Worm (Caenorhabditis elegans) whole organism, L1 larva: Measurements from ENCODE around the gene srm-1.

Experiments used
- C04F5.9 ChIP-seq: sonication (generic microtip); optimal IDR thresholded peaks from 2 replicates; lab custom pipeline; 2016; ENCODE audit warnings: missing genetic modification characterization, missing compliant biosample characterization
- C16A3.4 ChIP-seq: fragments of 150-350 bp; optimal IDR thresholded peaks from 2 replicates; lab custom pipeline; 2014; ENCODE audit warnings: missing biosample characterization, missing genetic modification characterization
- aha-1 ChIP-seq: fragments of 150-350 bp; optimal IDR thresholded peaks from 2 replicates; lab custom pipeline; 2014; ENCODE audit warnings: missing biosample characterization, missing genetic modification characterization
- alr-1 ChIP-seq: fragments of 200-800 bp; sonication (Bioruptor generic); optimal IDR thresholded peaks from 2 replicates; lab custom pipeline; 2018; ENCODE audit warnings: borderline replicate concordance, mild to moderate bottlenecking, missing genetic modification characterization, missing compliant biosample characterization
- aly-2 ChIP-seq: fragments of 150-350 bp; optimal IDR thresholded peaks from 2 replicates; lab custom pipeline; 2014; ENCODE audit warnings: missing biosample characterization, missing genetic modification characterization
- ama-1 ChIP-seq: fragments of 150-350 bp; optimal IDR thresholded peaks from 2 replicates; lab custom pipeline; 2014
- ceh-63 ChIP-seq: fragments of 200-800 bp; sonication (Bioruptor generic); optimal IDR thresholded peaks from 2 replicates; lab custom pipeline; 2018; ENCODE audit warnings: mild to moderate bottlenecking, missing genetic modification characterization, missing compliant biosample characterization
- ceh-82 ChIP-seq, 3 experiments: fragments of 150-350 bp in 1 of 3; sonication (generic microtip) in 2 of 3; optimal IDR thresholded peaks; 2 replicates each; lab custom pipeline; 2014 to 2017; ENCODE audit warnings: missing biosample characterization in 3 of 3, missing genetic modification characterization in 3 of 3
- ceh-90 ChIP-seq: sonication (generic microtip); optimal IDR thresholded peaks from 2 replicates; lab custom pipeline; 2016; ENCODE audit warnings: missing genetic modification characterization, missing compliant biosample characterization
- dpl-1 ChIP-seq, 3 experiments: fragments of 150-350 bp in 2 of 3; sonication (generic microtip) in 1 of 3; optimal IDR thresholded peaks; 2 replicates each; lab custom pipeline; 2014 to 2017; ENCODE audit warnings: missing biosample characterization in 3 of 3, missing genetic modification characterization in 3 of 3, missing genetic modification reagents in 3 of 3
- efl-3 ChIP-seq: fragments of 200-800 bp; sonication (Bioruptor generic); optimal IDR thresholded peaks from 2 replicates; lab custom pipeline; 2018; ENCODE audit warnings: mild to moderate bottlenecking, missing genetic modification characterization, missing compliant biosample characterization
- egl-13 ChIP-seq: sonication (generic microtip); optimal IDR thresholded peaks from 2 replicates; lab custom pipeline; 2016; ENCODE audit warnings: missing genotype, missing genetic modification reagents, missing genetic modification characterization, missing compliant biosample characterization
- elt-2 ChIP-seq: sonication (generic microtip); optimal IDR thresholded peaks from 2 replicates; lab custom pipeline; 2016; ENCODE audit warnings: missing genetic modification characterization, mild to moderate bottlenecking, inconsistent platforms, missing compliant biosample characterization, missing genetic modification reagents
- elt-3 ChIP-seq, 6 experiments: fragments of 150-350 bp in 1 of 6; sonication (generic microtip); optimal IDR thresholded peaks; 2 replicates each; lab custom pipeline; 2017 to 2018; ENCODE audit warnings: missing biosample characterization in 6 of 6, missing genetic modification characterization in 6 of 6, inconsistent platforms in 1 of 6
- ets-5 ChIP-seq: fragments of 200-800 bp; sonication (Bioruptor generic); IDR thresholded peaks from 2 replicates; pipeline ENCODE4 v1.3.6; 2022; ENCODE audit warnings: missing genetic modification characterization, missing compliant biosample characterization
- fkh-10 ChIP-seq: sonication (generic microtip); optimal IDR thresholded peaks from 2 replicates; lab custom pipeline; 2017; ENCODE audit warnings: missing biosample characterization, missing genetic modification reagents, missing genetic modification characterization
- hlh-4 ChIP-seq: sonication (generic microtip); optimal IDR thresholded peaks from 2 replicates; lab custom pipeline; 2016; ENCODE audit warnings: mild to moderate bottlenecking, missing genetic modification characterization, missing compliant biosample characterization
- isw-1 ChIP-seq: fragments of 200-800 bp; sonication (Bioruptor generic); IDR thresholded peaks from 2 replicates; pipeline ENCODE4 v1.3.6; 2022; ENCODE audit warnings: missing genetic modification characterization, missing compliant biosample characterization
- lin-15B ChIP-seq: fragments of 150-350 bp; sonication (generic microtip); optimal IDR thresholded peaks from 3 replicates; lab custom pipeline; 2014; ENCODE audit warnings: missing biosample characterization, missing genetic modification characterization
- lin-35 ChIP-seq, 2 experiments: fragments of 150-350 bp; optimal IDR thresholded peaks; 2 replicates each; lab custom pipeline; 2014; ENCODE audit warnings: missing biosample characterization in 2 of 2, missing genetic modification characterization in 2 of 2, missing genetic modification reagents in 2 of 2
- lin-39 ChIP-seq: fragments of 150-350 bp; optimal IDR thresholded peaks from 2 replicates; lab custom pipeline; 2014; ENCODE audit warnings: missing biosample characterization, missing genetic modification reagents, missing genetic modification characterization
- mab-9 ChIP-seq: fragments of 200-800 bp; sonication (Bioruptor generic); IDR thresholded peaks from 2 replicates; pipeline ENCODE4 v1.3.6; 2022; ENCODE audit warnings: missing genetic modification reagents, missing genetic modification characterization, missing compliant biosample characterization
- mdl-1 ChIP-seq, 2 experiments: fragments of 150-350 bp; optimal IDR thresholded peaks; 2 replicates each; lab custom pipeline; 2014 to 2017; ENCODE audit warnings: missing biosample characterization in 2 of 2, missing genetic modification characterization in 2 of 2, inconsistent platforms in 1 of 2
- mef-2 ChIP-seq: fragments of 150-350 bp; optimal IDR thresholded peaks from 2 replicates; lab custom pipeline; 2014; ENCODE audit warnings: missing biosample characterization, missing genetic modification characterization
- mep-1 ChIP-seq: fragments of 150-350 bp; optimal IDR thresholded peaks from 2 replicates; lab custom pipeline; 2014; ENCODE audit warnings: missing biosample characterization, missing genetic modification characterization
- nhr-19 ChIP-seq: fragments of 200-800 bp; sonication (Bioruptor generic); conservative IDR thresholded peaks from 2 replicates; pipeline ENCODE4 v1.3.6; 2022; ENCODE audit warnings: missing genetic modification characterization, missing compliant biosample characterization
- nhr-237 ChIP-seq: fragments of 150-350 bp; optimal IDR thresholded peaks from 2 replicates; lab custom pipeline; 2014; ENCODE audit warnings: missing biosample characterization, missing genetic modification characterization
- nhr-71 ChIP-seq: sonication (generic microtip); optimal IDR thresholded peaks from 2 replicates; lab custom pipeline; 2016; ENCODE audit warnings: mild to moderate bottlenecking, missing genetic modification characterization, moderate library complexity, missing compliant biosample characterization
- nhr-76 ChIP-seq: sonication (generic microtip); optimal IDR thresholded peaks from 2 replicates; lab custom pipeline; 2017; ENCODE audit warnings: missing biosample characterization, missing genetic modification characterization
- nhr-77 ChIP-seq: fragments of 150-350 bp; optimal IDR thresholded peaks from 2 replicates; lab custom pipeline; 2014; ENCODE audit warnings: missing biosample characterization, missing genetic modification characterization
- nhr-84 ChIP-seq: sonication (generic microtip); optimal IDR thresholded peaks from 2 replicates; lab custom pipeline; 2017; ENCODE audit warnings: missing biosample characterization, missing genetic modification characterization
- nhr-85 ChIP-seq: sonication (generic microtip); peaks from one replicate; lab custom pipeline; 2016; ENCODE audit warnings: missing genetic modification characterization, inconsistent platforms, missing compliant biosample characterization
- nhr-90 ChIP-seq: sonication (generic microtip); optimal IDR thresholded peaks from 2 replicates; lab custom pipeline; 2016; ENCODE audit warnings: mild to moderate bottlenecking, missing genetic modification characterization, missing compliant biosample characterization; ENCODE audit not compliant: poor library complexity
- pag-3 ChIP-seq: sonication (generic microtip); optimal IDR thresholded peaks from 2 replicates; lab custom pipeline; 2017; ENCODE audit warnings: missing genetic modification characterization, mild to moderate bottlenecking, missing compliant biosample characterization, antibody characterized with exemption, borderline replicate concordance; ENCODE audit not compliant: insufficient read depth
- rnt-1 ChIP-seq: sonication (generic microtip); optimal IDR thresholded peaks from 2 replicates; lab custom pipeline; 2016; ENCODE audit warnings: mild to moderate bottlenecking, missing genetic modification characterization, moderate library complexity, missing compliant biosample characterization
- snpc-4 ChIP-seq: fragments of 150-350 bp; optimal IDR thresholded peaks from 2 replicates; lab custom pipeline; 2014; ENCODE audit warnings: missing biosample characterization, missing genetic modification characterization
- sptf-1 ChIP-seq: fragments of 150-350 bp; optimal IDR thresholded peaks from 2 replicates; lab custom pipeline; 2014; ENCODE audit warnings: missing biosample characterization, missing genetic modification characterization
- tbx-2 ChIP-seq: sonication (generic microtip); optimal IDR thresholded peaks from 2 replicates; lab custom pipeline; 2016; ENCODE audit warnings: missing genetic modification characterization, missing compliant biosample characterization
- tlp-1 ChIP-seq: fragments of 150-350 bp; optimal IDR thresholded peaks from 2 replicates; lab custom pipeline; 2014; ENCODE audit warnings: missing biosample characterization, missing genetic modification characterization
- unc-30 ChIP-seq: sonication (generic microtip); optimal IDR thresholded peaks from 2 replicates; lab custom pipeline; 2017; ENCODE audit warnings: missing biosample characterization, missing genetic modification characterization
- ztf-11 ChIP-seq, 2 experiments: sonication (generic microtip); optimal IDR thresholded peaks; 2 replicates each; lab custom pipeline; 2016 to 2017; ENCODE audit warnings: missing genetic modification characterization in 2 of 2, missing biosample characterization in 1 of 2, missing compliant biosample characterization in 1 of 2

Gene srm-1

ce11 chrIV:5037489-5037888 lies 25.1 kb downstream of the srm-1 start, which contains the start of gene C09B9.1:
TSS of gene C09B9.1 (plus strand) at chrIV:5037789.
- TF ChIP-seq aha-1 (tag; lab: Kevin White, UChicago) (no peak), aly-2 (tag; lab: Kevin White, UChicago) (no peak), efl-3 (GFP tag; lab: Kevin White, UChicago) (no peak), pag-3 (no peak), rnt-1 (tag; lab: Kevin White, UChicago) (no peak), ama-1 (lab: Kevin White, UChicago) (no peak), nhr-19 (no peak), nhr-71 (tag; lab: Kevin White, UChicago) (no peak), C16A3.4 (tag; lab: Kevin White, UChicago) (no peak), elt-2 (tag; lab: Kevin White, UChicago) (no peak), snpc-4 (no peak), dpl-1 (GFP tag; optimal IDR thresholded peaks at IDR 0.05; lab: Kevin White, UChicago) (no peak)

ce11 chrIV:5038744-5039143 lies 26.4 kb downstream of the srm-1 start:
- TF ChIP-seq mep-1 (tag; lab: Kevin White, UChicago): no peak
- TF ChIP-seq ets-5 (GFP tag; lab: Robert Waterston, UW): no peak
- TF ChIP-seq nhr-85 (tag; lab: Kevin White, UChicago): peak; percentile 49
- no peak for TF ChIP-seq nhr-84
- no peak for TF ChIP-seq isw-1 (GFP tag; lab: Robert Waterston, UW)
- no peak for TF ChIP-seq nhr-90 (tag; lab: Kevin White, UChicago)
- no peak for TF ChIP-seq fkh-10 (GFP tag; lab: Kevin White, UChicago)
- no peak for TF ChIP-seq snpc-4
- no peak for TF ChIP-seq elt-3 (tag; optimal IDR thresholded peaks at IDR 0.05; lab: Kevin White, UChicago)

- TF ChIP-seq mab-9 (GFP tag; lab: Robert Waterston, UW) (no peak), ceh-63 (GFP tag; lab: Kevin White, UChicago) (no peak), hlh-4 (no peak), lin-35 (GFP tag; optimal IDR thresholded peaks at IDR 0.05; lab: Kevin White, UChicago) (no peak), lin-39 (no peak), tlp-1 (tag; lab: Kevin White, UChicago) (no peak), alr-1 (tag; lab: Kevin White, UChicago) (no peak), sptf-1 (tag; lab: Kevin White, UChicago) (no peak), C04F5.9 (tag; lab: Kevin White, UChicago) (no peak)
These were observed 33.0 kb downstream of the srm-1 start, which contains the start of gene hot-9 for ce11 chrIV:5045389-5045788. TSS of gene hot-9 (minus strand) at chrIV:5045489.

- TF ChIP-seq unc-30 (tag; lab: Kevin White, UChicago): peak; percentile 62
- no peak for TF ChIP-seq egl-13 (tag; lab: Kevin White, UChicago)
- TF ChIP-seq ets-5 (GFP tag; lab: Robert Waterston, UW): no peak
- TF ChIP-seq nhr-237 (tag; lab: Kevin White, UChicago): no peak
- TF ChIP-seq nhr-77 (tag; lab: Kevin White, UChicago): no peak
- no peak for TF ChIP-seq mef-2 (tag; lab: Kevin White, UChicago)
- no peak for TF ChIP-seq sptf-1 (tag; lab: Kevin White, UChicago)
- TF ChIP-seq mab-9 (GFP tag; lab: Robert Waterston, UW): peak; percentile 48; the same call in 1 of the 2 replicates
These were observed 42.0 kb downstream of the srm-1 start for ce11 chrIV:5054297-5054696.

- TF ChIP-seq ceh-82 (tag; optimal IDR thresholded peaks at IDR 0.05; lab: Kevin White, UChicago): no peak
- no peak for TF ChIP-seq lin-15B (tag; lab: Kevin White, UChicago)
- TF ChIP-seq mdl-1 (tag; optimal IDR thresholded peaks at IDR 0.05; lab: Kevin White, UChicago): no peak
- TF ChIP-seq nhr-76 (tag; lab: Kevin White, UChicago): no peak
- no peak for TF ChIP-seq tbx-2 (tag; lab: Kevin White, UChicago)
- TF ChIP-seq ceh-90 (tag; lab: Kevin White, UChicago): no peak
- no peak for TF ChIP-seq ztf-11 (tag; optimal IDR thresholded peaks at IDR 0.05; lab: Kevin White, UChicago)
These were observed 43.7 kb downstream of the srm-1 start, which contains the start of gene msp-55 for ce11 chrIV:5055964-5056588. TSS of gene msp-55 (minus strand) at chrIV:5056014.
